Fruit fly (Drosophila melanogaster) S2 (cell line): ENCODE data around the gene nonC.

Experiments used
- CG8478 ChIP-seq: fragments of >200 bp; optimal IDR thresholded peaks from 2 replicates; lab custom pipeline; 2018
- CTCF ChIP-seq, 2 experiments: fragments of >200 bp; optimal IDR thresholded peaks; 2 replicates each; lab custom pipeline; 2018

DNA sequence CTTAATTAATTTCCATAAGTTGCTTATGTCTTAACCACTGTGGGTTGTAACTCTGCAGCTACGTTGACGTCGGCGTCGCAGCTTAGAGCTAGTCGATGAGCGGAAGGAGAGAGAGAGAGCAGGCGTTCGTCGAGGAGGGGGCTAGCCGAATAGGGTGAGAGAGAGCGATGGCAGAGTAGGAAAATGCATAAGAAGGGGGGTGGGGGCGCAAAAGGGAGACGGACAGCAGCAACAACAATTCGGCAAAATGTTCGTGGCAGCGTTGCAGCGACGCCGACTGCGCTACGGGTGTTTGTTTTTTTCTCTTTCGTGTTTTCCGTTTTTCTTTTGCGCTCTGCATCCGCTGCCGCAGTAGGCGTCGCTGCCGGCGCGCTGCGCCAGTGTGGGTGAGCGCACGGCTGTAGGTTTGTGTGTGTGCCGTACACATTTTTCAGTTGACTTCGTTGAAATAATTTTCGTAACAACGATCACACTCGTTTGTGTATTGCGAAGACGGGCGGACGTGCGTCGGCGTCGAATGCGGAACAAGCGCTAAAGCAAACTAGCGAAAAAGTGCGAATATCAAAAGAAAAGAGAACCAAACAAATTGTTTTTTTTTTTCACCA lies 43.8 kb downstream of the nonC start:
- no peak for TF ChIP-seq CTCF (optimal IDR thresholded peaks at IDR 0.05; lab: Kevin White, UChicago)
- TF ChIP-seq CG8478: no peak
